Worm (Caenorhabditis elegans): Measurements from ENCODE around the gene T28A8.8.

The T28A8.8 gene

ce11 chrIII:13502513-13502912 is at the start of gene T28A8.8:
T28A8.8 (plus strand) TSS chrIII:13502813.
- TF ChIP-seq hmg-11 (tag; optimal IDR thresholded peaks at IDR 0.05) (no peak), pqm-1 (tag; optimal IDR thresholded peaks at IDR 0.05) (no peak), ceh-82 (tag; optimal IDR thresholded peaks at IDR 0.05) (no peak), nhr-11 (tag; optimal IDR thresholded peaks at IDR 0.05) (no peak), egl-27 (tag; optimal IDR thresholded peaks at IDR 0.05) (no peak), lin-39 (tag; optimal IDR thresholded peaks at IDR 0.05) (no peak), nhr-77 (tag; optimal IDR thresholded peaks at IDR 0.05) (no peak), egl-5 (tag; optimal IDR thresholded peaks at IDR 0.05) (no peak), mdl-1 (tag; optimal IDR thresholded peaks at IDR 0.05) (no peak), nfya-1 (tag; optimal IDR thresholded peaks at IDR 0.05; ENCODE audit: insufficient read depth) (no peak), unc-39 (tag; optimal IDR thresholded peaks at IDR 0.05) (no peak), ceh-9 (tag; optimal IDR thresholded peaks at IDR 0.05) (no peak), ceh-16 (tag; optimal IDR thresholded peaks at IDR 0.05) (no peak)

ce11 chrIII:13452824-13453223 is 49.8 kb upstream of the T28A8.8 start:
- TF ChIP-seq ztf-11 (tag; optimal IDR thresholded peaks at IDR 0.05) (no peak), elt-3 (tag; optimal IDR thresholded peaks at IDR 0.05) (no peak), ztf-4 (tag; optimal IDR thresholded peaks at IDR 0.05) (no peak), elt-2 (tag; optimal IDR thresholded peaks at IDR 0.05) (peak; percentile 62), R02D3.7 (tag; optimal IDR thresholded peaks at IDR 0.05) (no peak)

ce11 chrIII:13455207-13455606 is 47.4 kb upstream of the T28A8.8 start, which contains the start of gene cua-1:
cua-1 (minus strand) TSS chrIII:13455307.
- TF ChIP-seq elt-2 (tag; optimal IDR thresholded peaks at IDR 0.05) = no peak
- TF ChIP-seq skn-1 (tag; optimal IDR thresholded peaks at IDR 0.05) = no peak
- TF ChIP-seq egl-5 (tag; optimal IDR thresholded peaks at IDR 0.05) = no peak
- TF ChIP-seq nhr-11 (tag; optimal IDR thresholded peaks at IDR 0.05) = no peak
- TF ChIP-seq sea-2 (GFP tag; optimal IDR thresholded peaks at IDR 0.05) = no peak

ce11 chrIII:13455816-13456215 is 46.8 kb upstream of the T28A8.8 start:
- TF ChIP-seq fkh-2 (tag; optimal IDR thresholded peaks at IDR 0.05) (no peak), nhr-77 (tag; optimal IDR thresholded peaks at IDR 0.05) (no peak), nhr-67 (tag; optimal IDR thresholded peaks at IDR 0.05) (no peak), hmg-11 (tag; optimal IDR thresholded peaks at IDR 0.05) (peak; percentile 3), sea-2 (GFP tag; optimal IDR thresholded peaks at IDR 0.05) (no peak), nhr-11 (tag; optimal IDR thresholded peaks at IDR 0.05) (no peak), fos-1 (tag; optimal IDR thresholded peaks at IDR 0.05) (no peak), pqm-1 (tag; optimal IDR thresholded peaks at IDR 0.05) (no peak), ceh-9 (tag; optimal IDR thresholded peaks at IDR 0.05) (no peak), nhr-12 (tag; optimal IDR thresholded peaks at IDR 0.05) (no peak), lsy-12 (tag; optimal IDR thresholded peaks at IDR 0.05) (no peak), elt-1 (tag; optimal IDR thresholded peaks at IDR 0.05) (no peak), elt-2 (tag; optimal IDR thresholded peaks at IDR 0.05) (no peak), nhr-23 (tag; optimal IDR thresholded peaks at IDR 0.05) (no peak), nhr-28 (tag; optimal IDR thresholded peaks at IDR 0.05) (no peak), nhr-76 (tag; optimal IDR thresholded peaks at IDR 0.05) (no peak), R02D3.7 (tag; optimal IDR thresholded peaks at IDR 0.05) (no peak), zag-1 (tag; optimal IDR thresholded peaks at IDR 0.05) (no peak), unc-39 (tag; optimal IDR thresholded peaks at IDR 0.05) (no peak), egl-27 (tag; optimal IDR thresholded peaks at IDR 0.05) (no peak), ztf-4 (tag; optimal IDR thresholded peaks at IDR 0.05) (no peak), ZK546.5 (tag; optimal IDR thresholded peaks at IDR 0.05) (no peak), nfya-1 (tag; optimal IDR thresholded peaks at IDR 0.05; ENCODE audit: insufficient read depth) (peak; percentile 51), daf-12 (tag; optimal IDR thresholded peaks at IDR 0.05) (no peak), snpc-4 (tag; optimal IDR thresholded peaks at IDR 0.05) (no peak), nhr-237 (tag; optimal IDR thresholded peaks at IDR 0.05) (no peak), jun-1 (tag; optimal IDR thresholded peaks at IDR 0.05) (no peak), lin-15B (tag; optimal IDR thresholded peaks at IDR 0.05) (peak; percentile 47), nhr-25 (tag; optimal IDR thresholded peaks at IDR 0.05) (no peak), ceh-28 (tag; optimal IDR thresholded peaks at IDR 0.05) (no peak), pha-4 (tag; optimal IDR thresholded peaks at IDR 0.05) (peak; percentile 47), fkh-10 (GFP tag; optimal IDR thresholded peaks at IDR 0.05) (peak; percentile 34), mdl-1 (tag; optimal IDR thresholded peaks at IDR 0.05) (no peak), mml-1 (tag; optimal IDR thresholded peaks at IDR 0.05) (no peak), ceh-16 (tag; optimal IDR thresholded peaks at IDR 0.05) (no peak), ama-1 (optimal IDR thresholded peaks at IDR 0.05) (no peak), aly-2 (tag; optimal IDR thresholded peaks at IDR 0.05) (no peak), nhr-43 (tag; optimal IDR thresholded peaks at IDR 0.05; ENCODE audit: poor library complexity, severe bottlenecking) (no peak), ceh-82 (tag; optimal IDR thresholded peaks at IDR 0.05) (no peak), eor-1 (tag; optimal IDR thresholded peaks at IDR 0.05) (no peak), egl-5 (tag; optimal IDR thresholded peaks at IDR 0.05) (no peak), ztf-11 (tag; optimal IDR thresholded peaks at IDR 0.05) (no peak), lin-39 (tag; optimal IDR thresholded peaks at IDR 0.05) (peak; percentile 0), skn-1 (tag; optimal IDR thresholded peaks at IDR 0.05) (no peak), elt-3 (tag; optimal IDR thresholded peaks at IDR 0.05) (no peak)
